Worm (Caenorhabditis elegans) whole organism, late embryonic: ENCODE data around the gene irld-48.

Source experiments
- ama-1 ChIP-seq: fragments of 150-350 bp; optimal IDR thresholded peaks from 2 replicates; lab custom pipeline; 2014
- ceh-14 ChIP-seq: sonication (generic microtip); optimal IDR thresholded peaks from 2 replicates; lab custom pipeline; 2016; ENCODE audit warnings: missing genotype, missing genetic modification characterization, missing compliant biosample characterization
- elt-2 ChIP-seq: sonication (generic microtip); optimal IDR thresholded peaks from 2 replicates; lab custom pipeline; 2016; ENCODE audit warnings: missing genetic modification reagents, missing genetic modification characterization, missing compliant biosample characterization
- nfya-1 ChIP-seq: sonication (generic microtip); optimal IDR thresholded peaks from 2 replicates; lab custom pipeline; 2017; ENCODE audit warnings: missing genetic modification characterization, mild to moderate bottlenecking, missing compliant biosample characterization, antibody characterized with exemption, moderate library complexity
- nhr-11 ChIP-seq: fragments of 150-350 bp; optimal IDR thresholded peaks from 2 replicates; lab custom pipeline; 2014; ENCODE audit warnings: missing biosample characterization, missing genetic modification characterization
- pat-9 ChIP-seq: fragments of 200-800 bp; sonication (Bioruptor generic); optimal IDR thresholded peaks from 2 replicates; lab custom pipeline; 2018; ENCODE audit warnings: mild to moderate bottlenecking, missing genetic modification characterization, moderate library complexity, missing compliant biosample characterization
- pha-4 ChIP-seq: fragments of 150-350 bp; optimal IDR thresholded peaks from 2 replicates; lab custom pipeline; 2018; ENCODE audit warnings: missing biosample characterization, missing genetic modification reagents, missing genetic modification characterization

ce11 chrII:2958308-2958707 lies 2.4 kb downstream of the irld-48 start, which contains the start of gene srw-60:
- TF ChIP-seq pat-9 (no peak), pha-4 (tag; lab: Kevin White, UChicago) (no peak), ama-1 (lab: Kevin White, UChicago) (no peak), nfya-1 (tag; lab: Kevin White, UChicago) (no peak), elt-2 (tag; lab: Kevin White, UChicago) (no peak), ceh-14 (tag; lab: Kevin White, UChicago) (no peak), nhr-11 (tag; lab: Kevin White, UChicago) (no peak)
